Fruit fly (Drosophila melanogaster) S2 (cell line): Measurements from ENCODE around the gene Art4.

Source experiments
- CG8478 ChIP-seq: fragments of >200 bp; optimal IDR thresholded peaks from 2 replicates; lab custom pipeline; 2018
- CTCF ChIP-seq, 2 experiments: fragments of >200 bp; optimal IDR thresholded peaks; 2 replicates each; lab custom pipeline; 2018

DNA sequence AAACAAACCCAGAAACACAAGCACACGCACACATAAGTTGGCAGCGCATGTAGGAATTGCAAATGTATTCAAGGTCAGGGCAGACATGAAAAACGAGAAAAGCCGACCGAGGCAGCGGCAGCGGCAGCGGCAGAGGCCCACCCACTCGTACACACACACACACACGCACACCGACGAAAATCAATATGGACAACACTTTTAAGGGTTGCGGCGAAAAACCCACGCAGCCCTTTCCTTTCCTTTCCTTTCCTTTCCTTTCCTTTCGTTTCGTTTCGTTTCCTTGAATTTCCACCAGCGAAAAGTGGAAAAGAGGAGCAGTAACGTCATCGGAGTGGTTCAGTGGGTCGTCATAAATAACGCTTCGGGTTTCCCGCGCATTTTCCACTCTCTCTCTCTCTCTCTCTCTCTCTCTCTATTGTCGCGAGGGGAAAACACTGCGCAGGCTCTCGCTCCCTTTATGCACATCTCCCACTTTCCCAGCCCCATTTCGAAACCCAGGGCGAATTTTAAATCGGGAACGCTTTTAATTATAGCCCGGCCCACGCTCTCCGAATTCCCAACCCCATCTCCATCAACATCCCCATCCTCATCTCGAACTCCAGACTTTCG lies 33.1 kb downstream of the Art4 start:
- TF ChIP-seq CTCF (optimal IDR thresholded peaks at IDR 0.05; lab: Kevin White, UChicago) (no peak), CG8478 (no peak)
